Fruit fly (Drosophila melanogaster): Measurements from ENCODE around the gene CG6244.

CG6244 gene

DNA sequence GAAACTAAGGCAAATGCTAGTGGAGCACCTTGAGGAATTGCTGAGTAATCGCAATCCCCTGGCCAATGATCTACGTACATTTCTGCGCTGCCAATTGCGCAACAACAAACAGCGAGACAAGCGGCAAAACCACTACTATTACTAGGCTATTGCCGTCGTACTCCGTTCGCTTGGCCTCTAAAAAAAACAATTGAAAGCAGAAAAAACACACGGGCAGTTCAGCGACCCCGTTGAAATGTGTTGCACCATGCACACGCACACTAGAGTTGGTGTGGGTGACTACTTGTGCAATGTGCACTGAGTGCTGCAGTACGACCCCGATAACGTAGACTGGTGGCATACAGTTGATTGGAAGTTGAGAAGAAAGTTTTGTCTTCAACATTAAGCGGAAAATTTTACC lies 16.4 kb downstream of the CG6244 start (continued):
- peak; percentile 86 for TF ChIP-seq grau (tag; optimal IDR thresholded peaks at IDR 0.05)
- TF ChIP-seq row (GFP tag; IDR thresholded peaks at IDR 0.05) = peak; percentile 22; the same call in 1 of the 3 replicates
- TF ChIP-seq Drgx (GFP tag; IDR thresholded peaks at IDR 0.05) = peak; percentile 57

DNA sequence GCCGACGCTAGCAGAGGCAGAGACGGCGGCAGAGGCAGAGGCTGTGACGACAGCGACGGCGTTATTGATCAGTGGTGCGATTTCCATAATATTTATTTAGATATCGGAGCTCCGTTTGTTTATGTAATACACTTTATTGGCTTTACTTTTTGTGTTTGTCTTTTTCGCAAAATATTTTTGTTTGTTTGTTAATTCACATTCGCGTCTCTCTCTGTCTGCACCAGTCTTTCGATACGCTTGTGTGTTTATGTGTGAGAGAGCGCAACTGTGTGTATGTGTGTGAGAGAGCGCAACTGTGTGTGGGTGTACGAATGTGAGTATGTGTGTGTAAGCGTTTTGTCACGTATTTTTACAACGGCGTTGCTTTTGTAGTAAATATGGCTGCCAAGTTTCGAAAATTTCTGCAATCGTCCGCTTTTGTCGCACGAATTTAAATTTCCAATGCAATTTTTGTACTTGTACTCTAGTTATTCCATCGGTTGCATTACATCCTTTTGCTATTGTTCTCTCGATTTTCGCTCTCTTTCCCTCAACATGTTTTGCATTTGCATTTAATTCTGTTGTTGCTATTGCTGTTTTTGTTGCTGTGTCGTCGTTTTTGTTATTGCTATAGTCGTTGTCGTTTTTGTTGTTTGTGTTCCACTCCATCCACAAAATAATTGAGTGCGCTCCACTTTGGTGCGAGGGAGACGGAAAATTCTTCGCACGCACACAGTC lies 17.5 kb downstream of the CG6244 start:
- TF ChIP-seq CG3838 (GFP tag; optimal IDR thresholded peaks at IDR 0.05) (no peak), CG1603 (tag; optimal IDR thresholded peaks at IDR 0.05) (no peak), jumu (GFP tag; optimal IDR thresholded peaks at IDR 0.05) (no peak), Hr51 (GFP tag; optimal IDR thresholded peaks at IDR 0.05) (peak in 1 of 2 experiments; percentile 26), CG1647 (GFP tag; optimal IDR thresholded peaks at IDR 0.05) (peak; percentile 22), CG10959 (GFP tag; IDR thresholded peaks at IDR 0.05) (no peak), bigmax (GFP tag; optimal IDR thresholded peaks at IDR 0.05) (no peak), Rfx (GFP tag; IDR thresholded peaks at IDR 0.05) (peak; percentile 37; the same call in 1 of the 2 replicates), CG6854 (GFP tag; optimal IDR thresholded peaks at IDR 0.05) (peak; percentile 15), phol (tag; optimal IDR thresholded peaks at IDR 0.05) (peak; percentile 81), Gug (GFP tag; IDR thresholded peaks at IDR 0.05) (no peak), Poxn (GFP tag; IDR thresholded peaks at IDR 0.05) (no peak), gcm (GFP tag; optimal IDR thresholded peaks at IDR 0.05) (peak; percentile 38), Atf3 (GFP tag; optimal IDR thresholded peaks at IDR 0.05) (no peak), fd64A (GFP tag; optimal IDR thresholded peaks at IDR 0.05) (no peak), Kr (GFP tag; optimal IDR thresholded peaks at IDR 0.05) (no peak), seq (GFP tag; IDR thresholded peaks at IDR 0.05) (peak; percentile 14; the same call in 1 of the 2 replicates), Sry-β (GFP tag; optimal IDR thresholded peaks at IDR 0.05) (no peak), lbe (GFP tag; optimal IDR thresholded peaks at IDR 0.05) (peak; percentile 73), Hr78 (GFP tag; optimal IDR thresholded peaks at IDR 0.05) (no peak), lola (GFP tag; optimal IDR thresholded peaks at IDR 0.05) (peak in 1 of 3 experiments; percentile 59), ab (GFP tag; optimal IDR thresholded peaks at IDR 0.05) (no peak), CG14667 (GFP tag; IDR thresholded peaks at IDR 0.05) (no peak), Nf-YA (GFP tag; IDR thresholded peaks at IDR 0.05) (no peak), CG7745 (tag; optimal IDR thresholded peaks at IDR 0.05) (no peak), Dbx (GFP tag; IDR thresholded peaks at IDR 0.05) (no peak), CG6813 (GFP tag; optimal IDR thresholded peaks at IDR 0.05) (no peak), aop (GFP tag; IDR thresholded peaks at IDR 0.05) (no peak), en (GFP tag; optimal IDR thresholded peaks at IDR 0.05) (no peak), CG3407 (GFP tag; optimal IDR thresholded peaks at IDR 0.05) (peak; percentile 19), gro (GFP tag; optimal IDR thresholded peaks at IDR 0.05) (peak; percentile 49), CG8359 (GFP tag; optimal IDR thresholded peaks at IDR 0.05; ENCODE audit: borderline replicate concordance) (no peak), CG1602 (GFP tag; optimal IDR thresholded peaks at IDR 0.05) (no peak), tin (GFP tag; optimal IDR thresholded peaks at IDR 0.05) (no peak), tio (GFP tag; optimal IDR thresholded peaks at IDR 0.05) (no peak), sqz (GFP tag; optimal IDR thresholded peaks at IDR 0.05) (peak; percentile 39), CG2712 (tag; optimal IDR thresholded peaks at IDR 0.05) (peak; percentile 20), NFAT (GFP tag; IDR thresholded peaks at IDR 0.05) (no peak), ap (GFP tag; IDR thresholded peaks at IDR 0.05) (no peak), cad (GFP tag; optimal IDR thresholded peaks at IDR 0.05) (no peak), CG4328 (GFP tag; optimal IDR thresholded peaks at IDR 0.05) (no peak), Hey (tag; optimal IDR thresholded peaks at IDR 0.05) (no peak), Awh (GFP tag; IDR thresholded peaks at IDR 0.05) (no peak; the same call in 1 of the 2 replicates), Pdp1 (GFP tag; optimal IDR thresholded peaks at IDR 0.05) (peak in 1 of 2 experiments; percentile 81), CG6791 (GFP tag; IDR thresholded peaks at IDR 0.05; ENCODE audit: partially characterized antibody) (no peak)

All from whole organism, embryonic.